Worm (Caenorhabditis elegans) whole organism, mixed stage, embryonic: ENCODE results near the gene F59B1.6.

ENCODE experiments used
- M03D4.4 ChIP-seq: sonication (generic microtip); optimal IDR thresholded peaks from 2 replicates; lab custom pipeline; 2017; ENCODE audit warnings: mild to moderate bottlenecking, missing genetic modification characterization, missing compliant biosample characterization
- ceh-39 ChIP-seq: fragments of 150-350 bp; optimal IDR thresholded peaks from 2 replicates; lab custom pipeline; 2014; ENCODE audit warnings: missing biosample characterization, missing genetic modification characterization
- ceh-43 ChIP-seq: fragments of 200-800 bp; sonication (Bioruptor generic); optimal IDR thresholded peaks from 2 replicates; lab custom pipeline; 2018; ENCODE audit warnings: mild to moderate bottlenecking, missing genetic modification characterization, moderate library complexity, missing compliant biosample characterization
- ces-1 ChIP-seq: fragments of 150-350 bp; optimal IDR thresholded peaks from 2 replicates; lab custom pipeline; 2014; ENCODE audit warnings: missing biosample characterization, missing genetic modification reagents, missing genetic modification characterization
- elt-1 ChIP-seq: sonication (generic microtip); optimal IDR thresholded peaks from 2 replicates; lab custom pipeline; 2017; ENCODE audit warnings: missing genetic modification characterization, mild to moderate bottlenecking, missing compliant biosample characterization, antibody characterized with exemption, moderate library complexity, borderline replicate concordance; ENCODE audit not compliant: insufficient read depth
- mab-5 ChIP-seq: fragments of 150-350 bp; optimal IDR thresholded peaks from 2 replicates; lab custom pipeline; 2014; ENCODE audit warnings: missing biosample characterization, missing genetic modification characterization
- nhr-237 ChIP-seq: fragments of 150-350 bp; optimal IDR thresholded peaks from 2 replicates; lab custom pipeline; 2014; ENCODE audit warnings: missing biosample characterization, missing genetic modification characterization
- nhr-28 ChIP-seq: fragments of 150-350 bp; optimal IDR thresholded peaks from 2 replicates; lab custom pipeline; 2014; ENCODE audit warnings: missing biosample characterization, missing genetic modification characterization
- nhr-76 ChIP-seq: sonication (generic microtip); optimal IDR thresholded peaks from 2 replicates; lab custom pipeline; 2017; ENCODE audit warnings: missing biosample characterization, missing genetic modification characterization
- pha-4 ChIP-seq: fragments of 150-350 bp; optimal IDR thresholded peaks from 2 replicates; lab custom pipeline; 2018; ENCODE audit warnings: missing biosample characterization, missing genetic modification reagents, missing genetic modification characterization
- snpc-4 ChIP-seq: fragments of 150-350 bp; optimal IDR thresholded peaks from 2 replicates; lab custom pipeline; 2014; ENCODE audit warnings: missing biosample characterization, missing genetic modification characterization
- sptf-1 ChIP-seq: sonication (generic microtip); optimal IDR thresholded peaks from 2 replicates; lab custom pipeline; 2017; ENCODE audit warnings: mild to moderate bottlenecking, missing genetic modification characterization, moderate library complexity, missing compliant biosample characterization
- unc-39 ChIP-seq: fragments of 150-350 bp; optimal IDR thresholded peaks from 2 replicates; lab custom pipeline; 2014; ENCODE audit warnings: missing biosample characterization, missing genetic modification characterization

- no peak for TF ChIP-seq elt-1 (tag; lab: Kevin White, UChicago)
- no peak for TF ChIP-seq mab-5 (tag; lab: Kevin White, UChicago)
- no peak for TF ChIP-seq snpc-4 (tag; lab: Kevin White, UChicago)
- no peak for TF ChIP-seq nhr-237
- TF ChIP-seq ceh-43 (GFP tag; lab: Kevin White, UChicago), result no peak
- TF ChIP-seq unc-39, result no peak
- TF ChIP-seq nhr-76 (tag; lab: Kevin White, UChicago), result no peak
- TF ChIP-seq M03D4.4, result no peak
- no peak for TF ChIP-seq ces-1 (GFP tag; lab: Kevin White, UChicago)
- TF ChIP-seq sptf-1 (tag; lab: Kevin White, UChicago), result no peak
- no peak for TF ChIP-seq nhr-28
- TF ChIP-seq pha-4 (tag; lab: Kevin White, UChicago), result no peak
- TF ChIP-seq ceh-39 (tag; lab: Kevin White, UChicago), result no peak
Measured at ce11 chrV:3670499-3670898, 39.0 kb upstream of the F59B1.6 start, which contains the start of gene Y39H10B.3.
